Fruit fly (Drosophila melanogaster): ENCODE results near the gene Naa60.

The Naa60 gene

dm6 chr3L:9692892-9693551 lies 33.7 kb upstream of the Naa60 start (continued):
- TF ChIP-seq Hmx (GFP tag; optimal IDR thresholded peaks at IDR 0.05) = peak; percentile 94
- peak; percentile 89 for TF ChIP-seq CG17359 (tag; optimal IDR thresholded peaks at IDR 0.05)
- TF ChIP-seq CG2129 (GFP tag; IDR thresholded peaks at IDR 0.05; ENCODE audit: partially characterized antibody) = no peak
- peak; percentile 98 for TF ChIP-seq CG12104 (GFP tag; optimal IDR thresholded peaks at IDR 0.05)
- peak; percentile 97 for TF ChIP-seq CG3281 (GFP tag; optimal IDR thresholded peaks at IDR 0.05)
- TF ChIP-seq CG15269 (tag; optimal IDR thresholded peaks at IDR 0.05) = peak; percentile 96
- TF ChIP-seq CG9727 (GFP tag; optimal IDR thresholded peaks at IDR 0.05) = peak; percentile 98
- peak; percentile 97 for TF ChIP-seq Hr3 (GFP tag; optimal IDR thresholded peaks at IDR 0.05)
- peak; percentile 96 to 98 for TF ChIP-seq chif (GFP tag; optimal IDR thresholded peaks at IDR 0.05)
- TF ChIP-seq CG18619 (GFP tag; optimal IDR thresholded peaks at IDR 0.05) = peak; percentile 98
- peak; percentile 95 for TF ChIP-seq slou (GFP tag; optimal IDR thresholded peaks at IDR 0.05)
- TF ChIP-seq gt (GFP tag; IDR thresholded peaks at IDR 0.05) = peak; percentile 75
- peak; percentile 93 for TF ChIP-seq CG5245 (GFP tag; optimal IDR thresholded peaks at IDR 0.05)
- TF ChIP-seq CG11085 (GFP tag; IDR thresholded peaks at IDR 0.05) = 0 out of 2 replicates have a peak, but pooled peaks have one; percentile 53
- TF ChIP-seq ash1 (GFP tag; optimal IDR thresholded peaks at IDR 0.05) = peak; percentile 68
- peak; percentile 72 for TF ChIP-seq CG14050 (GFP tag; IDR thresholded peaks at IDR 0.05)
- TF ChIP-seq gro (GFP tag; optimal IDR thresholded peaks at IDR 0.05) = peak; percentile 96
- TF ChIP-seq Vsx1 (GFP tag; optimal IDR thresholded peaks at IDR 0.05) = peak; percentile 88
- TF ChIP-seq Antp (GFP tag; optimal IDR thresholded peaks at IDR 0.05) = peak; percentile 97
- TF ChIP-seq jing (GFP tag; optimal IDR thresholded peaks at IDR 0.05) = peak; percentile 91
- TF ChIP-seq dmrt99B (tag; optimal IDR thresholded peaks at IDR 0.05) = peak; percentile 97
- peak; percentile 99 for TF ChIP-seq Med (GFP tag)
- peak; percentile 86 for TF ChIP-seq al (GFP tag; IDR thresholded peaks at IDR 0.05)
- TF ChIP-seq CG11696 (GFP tag; IDR thresholded peaks at IDR 0.05) = no peak
- TF ChIP-seq ro (GFP tag; IDR thresholded peaks at IDR 0.05) = peak; percentile 73; the same call in 1 of the 2 replicates
- TF ChIP-seq CG30403 (GFP tag; optimal IDR thresholded peaks at IDR 0.05) = peak; percentile 99
- TF ChIP-seq nom (GFP tag; optimal IDR thresholded peaks at IDR 0.05) = peak; percentile 72
- peak; percentile 98 for TF ChIP-seq CG12659 (GFP tag; optimal IDR thresholded peaks at IDR 0.05)
- peak; percentile 86 for TF ChIP-seq Blimp-1 (GFP tag; optimal IDR thresholded peaks at IDR 0.05)
- TF ChIP-seq tx (GFP tag; optimal IDR thresholded peaks at IDR 0.05) = peak; percentile 97
- TF ChIP-seq twi (tag; optimal IDR thresholded peaks at IDR 0.05) = peak; percentile 91
- peak; percentile 75; the same call in 2 of the 3 replicates for TF ChIP-seq ase (GFP tag; IDR thresholded peaks at IDR 0.05)
- TF ChIP-seq odd (GFP tag; optimal IDR thresholded peaks at IDR 0.05) = peak; percentile 95
- TF ChIP-seq shn (GFP tag; optimal IDR thresholded peaks at IDR 0.05) = peak; percentile 97
- peak; percentile 69; the same call in 1 of the 3 replicates for TF ChIP-seq otp (GFP tag; IDR thresholded peaks at IDR 0.05)
- TF ChIP-seq Lhr (GFP tag; optimal IDR thresholded peaks at IDR 0.05) = peak; percentile 84
- peak; percentile 87 for TF ChIP-seq CG7372 (GFP tag; IDR thresholded peaks at IDR 0.05)
- peak; percentile 89 for TF ChIP-seq CG9932 (GFP tag; IDR thresholded peaks at IDR 0.05)
- peak; percentile 33 for TF ChIP-seq cg (GFP tag; optimal IDR thresholded peaks at IDR 0.05)
- TF ChIP-seq CG10209 (GFP tag; optimal IDR thresholded peaks at IDR 0.05) = peak; percentile 97
- peak; percentile 93 for TF ChIP-seq CG17385 (GFP tag; optimal IDR thresholded peaks at IDR 0.05)
- peak; percentile 97 for TF ChIP-seq CG7839 (tag; optimal IDR thresholded peaks at IDR 0.05)
- TF ChIP-seq Ets65A (GFP tag) = peak; percentile 100
- peak; percentile 87 for TF ChIP-seq B-H2 (GFP tag; optimal IDR thresholded peaks at IDR 0.05)
- peak; percentile 87 for TF ChIP-seq wdn (GFP tag; IDR thresholded peaks at IDR 0.05)
- TF ChIP-seq CG17829 (tag; optimal IDR thresholded peaks at IDR 0.05) = peak; percentile 94
- peak; percentile 86 for TF ChIP-seq ranshi (GFP tag; IDR thresholded peaks at IDR 0.05)
- peak; percentile 82 for TF ChIP-seq Oaz (GFP tag; IDR thresholded peaks at IDR 0.05)
- TF ChIP-seq Stat92E (GFP tag; optimal IDR thresholded peaks at IDR 0.05) = peak in 1 of 3 experiments; percentile 46
